Fruit fly (Drosophila melanogaster) whole organism, embryonic: ENCODE data around the gene CG15011.

Source experiments
- CG10267 ChIP-seq: fragments of 200-800 bp; sonication (Bioruptor generic); optimal IDR thresholded peaks from 2 replicates; lab custom pipeline; 2018; ENCODE audit warnings: missing biosample characterization, mild to moderate bottlenecking, missing genetic modification characterization, moderate library complexity
- CG10565 ChIP-seq: fragments of 200-800 bp; sonication (Bioruptor generic); optimal IDR thresholded peaks from 3 replicates; lab custom pipeline; 2016; ENCODE audit warnings: missing biosample characterization, mild to moderate bottlenecking, missing genetic modification characterization
- CG11695 ChIP-seq: fragments of 200-800 bp; sonication (Bioruptor generic); IDR thresholded peaks from 3 replicates; pipeline ENCODE4 v1.3.6; 2022; ENCODE audit warnings: missing biosample characterization, missing genetic modification characterization
- CG12744 ChIP-seq: fragments of 200-800 bp; sonication (Bioruptor generic); optimal IDR thresholded peaks from 2 replicates; lab custom pipeline; 2016; ENCODE audit warnings: missing biosample characterization, missing genetic modification characterization
- CG13296 ChIP-seq: fragments of 200-800 bp; sonication (Bioruptor generic); optimal IDR thresholded peaks from 3 replicates; lab custom pipeline; 2018; ENCODE audit warnings: missing biosample characterization, mild to moderate bottlenecking, missing genetic modification characterization
- CG13424 ChIP-seq: fragments of 200-800 bp; sonication (Bioruptor generic); optimal IDR thresholded peaks from 2 replicates; lab custom pipeline; 2019; ENCODE audit warnings: missing biosample characterization, mild to moderate bottlenecking, missing genetic modification characterization, moderate library complexity
- CG15073 ChIP-seq: fragments of 200-800 bp; sonication (Bioruptor generic); optimal IDR thresholded peaks from 2 replicates; lab custom pipeline; 2016; ENCODE audit warnings: missing biosample characterization, missing genetic modification characterization
- CG15269 ChIP-seq: fragments of 200-800 bp; sonication (Bioruptor generic); optimal IDR thresholded peaks from 2 replicates; lab custom pipeline; 2018; ENCODE audit warnings: missing biosample characterization, mild to moderate bottlenecking, missing genetic modification characterization, moderate library complexity
- CG1602 ChIP-seq: fragments of 200-800 bp; sonication (Bioruptor generic); optimal IDR thresholded peaks from 3 replicates; lab custom pipeline; 2016; ENCODE audit warnings: missing biosample characterization, missing genetic modification characterization
- CG16813 ChIP-seq: fragments of 200-800 bp; sonication (Bioruptor generic); IDR thresholded peaks from 3 replicates; pipeline ENCODE4 v1.3.6; 2022; ENCODE audit warnings: missing biosample characterization, missing genetic modification characterization; ENCODE audit not compliant: partially characterized antibody
- CG17361 ChIP-seq: fragments of 200-800 bp; sonication (Bioruptor generic); IDR thresholded peaks from 3 replicates; pipeline ENCODE4 v1.3.6; 2022; ENCODE audit warnings: missing biosample characterization, missing genetic modification characterization
- CG18262 ChIP-seq: fragments of 200-800 bp; optimal IDR thresholded peaks from 3 replicates; lab custom pipeline; 2019; ENCODE audit warnings: missing biosample characterization, mild to moderate bottlenecking, missing genetic modification characterization, moderate library complexity
- CG3163 ChIP-seq: fragments of 200-800 bp; sonication (Bioruptor generic); optimal IDR thresholded peaks from 3 replicates; lab custom pipeline; 2016; ENCODE audit warnings: missing biosample characterization, missing genetic modification characterization
- CG33213 ChIP-seq: fragments of 200-800 bp; sonication (Bioruptor generic); optimal IDR thresholded peaks from 3 replicates; lab custom pipeline; 2016; ENCODE audit warnings: missing biosample characterization, missing genetic modification characterization
- CG33557 ChIP-seq: fragments of 200-800 bp; sonication (Bioruptor generic); optimal IDR thresholded peaks from 2 replicates; lab custom pipeline; 2019; ENCODE audit warnings: missing biosample characterization, mild to moderate bottlenecking, missing genetic modification characterization, moderate library complexity
- CG4282 ChIP-seq: fragments of 200-800 bp; sonication (Bioruptor generic); optimal IDR thresholded peaks from 2 replicates; lab custom pipeline; 2016; ENCODE audit warnings: missing biosample characterization, missing genetic modification characterization
- CG6654 ChIP-seq: fragments of 200-800 bp; sonication (Bioruptor generic); optimal IDR thresholded peaks from 2 replicates; lab custom pipeline; 2017; ENCODE audit warnings: missing biosample characterization, mild to moderate bottlenecking, missing genetic modification characterization
- CG7372 ChIP-seq: fragments of 200-800 bp; sonication (Bioruptor generic); IDR thresholded peaks from 2 replicates; pipeline ENCODE4 v1.3.6; 2022; ENCODE audit warnings: missing biosample characterization, missing genetic modification characterization
- CG8290 ChIP-seq, 3 experiments: fragments of 200-800 bp; sonication (Bioruptor generic); optimal IDR thresholded peaks; 2 replicates each; lab custom pipeline; 2016 to 2019; ENCODE audit warnings: missing biosample characterization in 3 of 3, missing genetic modification characterization in 3 of 3, mild to moderate bottlenecking in 2 of 3, moderate library complexity in 1 of 3
- CrebB ChIP-seq: fragments of 200-800 bp; sonication (Bioruptor generic); optimal IDR thresholded peaks from 3 replicates; lab custom pipeline; 2018; ENCODE audit warnings: missing biosample characterization, mild to moderate bottlenecking, missing genetic modification characterization
- Deaf1 ChIP-seq: fragments of 200-800 bp; optimal IDR thresholded peaks from 3 replicates; lab custom pipeline; 2019; ENCODE audit warnings: missing biosample characterization, mild to moderate bottlenecking, missing genetic modification characterization, moderate library complexity
- Dp ChIP-seq: fragments of 200-800 bp; sonication (Bioruptor generic); optimal IDR thresholded peaks from 2 replicates; lab custom pipeline; 2018; ENCODE audit warnings: missing biosample characterization, mild to moderate bottlenecking, missing genetic modification characterization, moderate library complexity
- Elba2 ChIP-seq: fragments of 200-800 bp; sonication (Bioruptor generic); optimal IDR thresholded peaks from 3 replicates; lab custom pipeline; 2016; ENCODE audit warnings: missing biosample characterization, missing genetic modification characterization
- Ets65A ChIP-seq: fragments of 200-800 bp; sonication (Bioruptor generic); peaks from one replicate; lab custom pipeline; 2016; ENCODE audit warnings: missing biosample characterization, missing genetic modification characterization
- HLH54F ChIP-seq: fragments of 200-800 bp; sonication (Bioruptor generic); optimal IDR thresholded peaks from 3 replicates; lab custom pipeline; 2016; ENCODE audit warnings: missing biosample characterization, missing genetic modification characterization
- Hand ChIP-seq: fragments of 200-800 bp; sonication (Bioruptor generic); optimal IDR thresholded peaks from 2 replicates; lab custom pipeline; 2017; ENCODE audit warnings: mild to moderate bottlenecking, missing biosample characterization, missing genetic modification reagents, missing genetic modification characterization
- Rfx ChIP-seq: fragments of 200-800 bp; sonication (Bioruptor generic); IDR thresholded peaks from 2 replicates; pipeline ENCODE4 v1.3.6; 2022; ENCODE audit warnings: missing biosample characterization, missing genetic modification characterization
- Sry-β ChIP-seq: fragments of 200-800 bp; sonication (Bioruptor generic); optimal IDR thresholded peaks from 2 replicates; lab custom pipeline; 2018; ENCODE audit warnings: missing biosample characterization, mild to moderate bottlenecking, missing genetic modification characterization, moderate library complexity
- YL-1 ChIP-seq: fragments of 200-800 bp; sonication (Bioruptor generic); optimal IDR thresholded peaks from 3 replicates; lab custom pipeline; 2017; ENCODE audit warnings: missing biosample characterization, mild to moderate bottlenecking, missing genetic modification characterization
- az2 ChIP-seq: fragments of 200-800 bp; sonication (Bioruptor generic); optimal IDR thresholded peaks from 3 replicates; lab custom pipeline; 2016; ENCODE audit warnings: missing biosample characterization, missing genetic modification characterization
- cas ChIP-seq: fragments of 200-800 bp; sonication (Bioruptor generic); IDR thresholded peaks from 2 replicates; pipeline ENCODE4 v1.3.6; 2022; ENCODE audit warnings: missing biosample characterization, missing genetic modification characterization
- caup ChIP-seq: fragments of 200-800 bp; sonication (Bioruptor generic); optimal IDR thresholded peaks from 3 replicates; lab custom pipeline; 2017; ENCODE audit warnings: missing biosample characterization, mild to moderate bottlenecking, missing genetic modification characterization, moderate library complexity; ENCODE audit not compliant: severe bottlenecking
- chif ChIP-seq, 2 experiments: fragments of 200-800 bp; sonication (Bioruptor generic); optimal IDR thresholded peaks; 3 replicates each; lab custom pipeline; 2016; ENCODE audit warnings: missing biosample characterization in 2 of 2, missing genetic modification characterization in 2 of 2
- dm ChIP-seq: fragments of 200-800 bp; sonication (Bioruptor generic); optimal IDR thresholded peaks from 3 replicates; lab custom pipeline; 2016; ENCODE audit warnings: missing biosample characterization, missing genetic modification characterization
- en ChIP-seq: fragments of 200-800 bp; sonication (Bioruptor generic); optimal IDR thresholded peaks from 2 replicates; lab custom pipeline; 2016; ENCODE audit warnings: missing biosample characterization, missing genetic modification characterization
- gcm2 ChIP-seq: fragments of 200-800 bp; sonication (Bioruptor generic); optimal IDR thresholded peaks from 2 replicates; lab custom pipeline; 2016; ENCODE audit warnings: missing biosample characterization, missing genetic modification characterization
- gro ChIP-seq: fragments of 200-800 bp; sonication (Bioruptor generic); optimal IDR thresholded peaks from 2 replicates; lab custom pipeline; 2016; ENCODE audit warnings: missing biosample characterization, missing genetic modification characterization
- jigr1 ChIP-seq: fragments of 200-800 bp; sonication (Bioruptor generic); IDR thresholded peaks from 3 replicates; pipeline ENCODE4 v1.3.6; 2022; ENCODE audit warnings: missing biosample characterization, missing genetic modification characterization
- jumu ChIP-seq: fragments of 200-800 bp; sonication (Bioruptor generic); optimal IDR thresholded peaks from 3 replicates; lab custom pipeline; 2016; ENCODE audit warnings: missing biosample characterization, missing genetic modification characterization
- lbe ChIP-seq: fragments of 200-800 bp; sonication (Bioruptor generic); optimal IDR thresholded peaks from 2 replicates; lab custom pipeline; 2016; ENCODE audit warnings: missing biosample characterization, mild to moderate bottlenecking, missing genetic modification characterization
- maf-S ChIP-seq: fragments of 200-800 bp; sonication (Bioruptor generic); optimal IDR thresholded peaks from 2 replicates; lab custom pipeline; 2016; ENCODE audit warnings: missing biosample characterization, missing genetic modification characterization
- mld ChIP-seq: fragments of 200-800 bp; sonication (Bioruptor generic); IDR thresholded peaks from 3 replicates; pipeline ENCODE4 v1.3.6; 2022; ENCODE audit warnings: missing biosample characterization, missing genetic modification characterization; ENCODE audit not compliant: partially characterized antibody
- p53 ChIP-seq: fragments of 200-800 bp; sonication (Bioruptor generic); optimal IDR thresholded peaks from 2 replicates; lab custom pipeline; 2016; ENCODE audit warnings: missing biosample characterization, missing genetic modification characterization
- phol ChIP-seq: fragments of 200-800 bp; sonication (Bioruptor generic); optimal IDR thresholded peaks from 3 replicates; lab custom pipeline; 2018; ENCODE audit warnings: missing biosample characterization, mild to moderate bottlenecking, missing genetic modification characterization, moderate library complexity
- prd ChIP-seq, 3 experiments: fragments of >200 bp in 2 of 3; fragments of 200-800 bp in 1 of 3; sonication (Bioruptor generic) in 1 of 3; optimal IDR thresholded peaks in 2 of 3; IDR thresholded peaks in 1 of 3; 2 replicates in 2 of 3; 3 replicates in 1 of 3; pipeline versions ENCODE4 v1.3.6 to Lab custom; 2017 to 2022; ENCODE audit warnings: missing biosample characterization in 1 of 3, missing genetic modification characterization in 1 of 3
- sens ChIP-seq: fragments of 200-800 bp; sonication (Bioruptor generic); peaks from one replicate; lab custom pipeline; 2016; ENCODE audit warnings: missing biosample characterization, missing genetic modification characterization
- sisA ChIP-seq: fragments of 200-800 bp; sonication (Bioruptor generic); IDR thresholded peaks from 2 replicates; pipeline ENCODE4 v1.3.6; 2022; ENCODE audit warnings: missing biosample characterization, missing genetic modification characterization
- slbo ChIP-seq: fragments of 200-800 bp; sonication (Bioruptor generic); IDR thresholded peaks from 2 replicates; pipeline ENCODE4 v1.3.6; 2022; ENCODE audit warnings: missing biosample characterization, missing genetic modification characterization
- ssp ChIP-seq: fragments of 200-800 bp; sonication (Bioruptor generic); IDR thresholded peaks from 2 replicates; pipeline ENCODE4 v1.3.6; 2022; ENCODE audit warnings: missing biosample characterization, missing genetic modification characterization
- stwl ChIP-seq: fragments of 200-800 bp; sonication (Bioruptor generic); optimal IDR thresholded peaks from 3 replicates; lab custom pipeline; 2018; ENCODE audit warnings: missing biosample characterization, mild to moderate bottlenecking, missing genetic modification characterization, moderate library complexity
- zen ChIP-seq: fragments of 200-800 bp; sonication (Bioruptor generic); optimal IDR thresholded peaks from 3 replicates; lab custom pipeline; 2018; ENCODE audit warnings: missing biosample characterization, mild to moderate bottlenecking, missing genetic modification characterization, moderate library complexity

CG15011 gene

dm6 chr3L:4282627-4283026, 23.7 kb upstream of the CG15011 start, which contains the start of gene CG11583 (continued):
- TF ChIP-seq gro (peak; percentile 73), Sry-β (GFP tag; lab: Kevin White, UChicago) (no peak), jigr1 (GFP tag; lab: Robert Waterston, UW) (no peak), CG1602 (GFP tag; lab: Kevin White, UChicago) (peak; percentile 14), en (GFP tag; lab: Kevin White, UChicago) (peak; percentile 4), CG10565 (GFP tag; lab: Kevin White, UChicago) (no peak), p53 (GFP tag; lab: Kevin White, UChicago) (peak; percentile 40), sisA (GFP tag; lab: Robert Waterston, UW) (no peak), phol (tag; lab: Kevin White, UChicago) (peak; percentile 54), CG15073 (GFP tag; lab: Kevin White, UChicago) (no peak), CG10267 (peak; percentile 96), chif (GFP tag; optimal IDR thresholded peaks at IDR 0.05; lab: Kevin White, UChicago) (peak; percentile 21 to 38), CG15269 (tag; lab: Kevin White, UChicago) (no peak), YL-1 (peak; percentile 88), CG6654 (no peak), dm (peak; percentile 99), CG8290 (GFP tag; optimal IDR thresholded peaks at IDR 0.05; lab: Kevin White, UChicago) (no peak), CG8290 (tag; optimal IDR thresholded peaks at IDR 0.05; lab: Kevin White, UChicago) (no peak), CG7372 (GFP tag; lab: Robert Waterston, UW) (no peak), Elba2 (GFP tag; lab: Kevin White, UChicago) (no peak), mld (no peak), prd (optimal IDR thresholded peaks at IDR 0.05; lab: Kevin White, UChicago) (no peak), prd (GFP tag; IDR thresholded peaks at IDR 0.05; lab: Robert Waterston, UW) (no peak), CG12744 (GFP tag; lab: Kevin White, UChicago) (peak; percentile 35), ssp (GFP tag; lab: Robert Waterston, UW) (no peak), CG13296 (GFP tag; lab: Kevin White, UChicago) (no peak), Deaf1 (tag; lab: Kevin White, UChicago) (no peak), sens (GFP tag; lab: Kevin White, UChicago) (peak; percentile 93), stwl (peak; percentile 92), CG13424 (tag; lab: Kevin White, UChicago) (no peak), jumu (GFP tag; lab: Kevin White, UChicago) (peak; percentile 29), Rfx (peak; percentile 58), az2 (peak; percentile 3), CG3163 (GFP tag; lab: Kevin White, UChicago) (peak; percentile 17), slbo (GFP tag; lab: Robert Waterston, UW) (peak; percentile 71), CG17361 (no peak), Ets65A (peak; percentile 70), gcm2 (GFP tag; lab: Kevin White, UChicago) (no peak), CG33557 (GFP tag; lab: Kevin White, UChicago) (peak; percentile 13), zen (tag; lab: Kevin White, UChicago) (peak; percentile 8), CG18262 (tag; lab: Kevin White, UChicago) (peak; percentile 5), CG11695 (GFP tag; lab: Robert Waterston, UW) (no peak), Dp (GFP tag; lab: Kevin White, UChicago) (peak; percentile 74), CG33213 (peak; percentile 39), CrebB (tag; lab: Kevin White, UChicago) (no peak), CG16813 (no peak), lbe (GFP tag; lab: Kevin White, UChicago) (peak; percentile 39), Hand (GFP tag; lab: Kevin White, UChicago) (no peak), maf-S (GFP tag; lab: Kevin White, UChicago) (peak; percentile 34), caup (GFP tag; lab: Kevin White, UChicago) (no peak), HLH54F (GFP tag; lab: Kevin White, UChicago) (peak; percentile 59), cas (no peak), CG4282 (GFP tag; lab: Kevin White, UChicago) (peak; percentile 18)
